Worm (Caenorhabditis elegans): ENCODE data around the gene EEED8.3.

EEED8.3 gene

ce11 chrII:5436833-5437232, 22.8 kb downstream of the EEED8.3 start, which contains the start of gene dct-5:
Gene dct-5, minus strand, starts transcription at chrII:5436933.
- TF ChIP-seq nhr-25 (tag; optimal IDR thresholded peaks at IDR 0.05) (peak; percentile 29), lin-15B (tag; optimal IDR thresholded peaks at IDR 0.05) (no peak), jun-1 (tag; optimal IDR thresholded peaks at IDR 0.05) (no peak)

- no peak for TF ChIP-seq nhr-11 (tag; optimal IDR thresholded peaks at IDR 0.05)
- no peak for TF ChIP-seq unc-39 (tag; optimal IDR thresholded peaks at IDR 0.05)
- no peak for TF ChIP-seq unc-62 (GFP tag; optimal IDR thresholded peaks at IDR 0.05)
- TF ChIP-seq tbx-2 (tag; optimal IDR thresholded peaks at IDR 0.05) = no peak
- TF ChIP-seq pqm-1 (tag; optimal IDR thresholded peaks at IDR 0.05) = no peak
- no peak for TF ChIP-seq ceh-28 (tag; optimal IDR thresholded peaks at IDR 0.05)
- TF ChIP-seq snpc-4 (tag; optimal IDR thresholded peaks at IDR 0.05) = no peak
- TF ChIP-seq lin-15B (tag; optimal IDR thresholded peaks at IDR 0.05) = no peak
- no peak for TF ChIP-seq nhr-237 (tag; optimal IDR thresholded peaks at IDR 0.05)
- TF ChIP-seq jun-1 (tag; optimal IDR thresholded peaks at IDR 0.05) = no peak
- no peak for TF ChIP-seq mdl-1 (tag; optimal IDR thresholded peaks at IDR 0.05)
- no peak for TF ChIP-seq ceh-9 (tag; optimal IDR thresholded peaks at IDR 0.05)
- TF ChIP-seq elt-1 (tag; optimal IDR thresholded peaks at IDR 0.05) = no peak
- no peak for TF ChIP-seq nhr-12 (tag; optimal IDR thresholded peaks at IDR 0.05)
- no peak for TF ChIP-seq daf-12 (tag; optimal IDR thresholded peaks at IDR 0.05)
- no peak for TF ChIP-seq hmg-11 (tag; optimal IDR thresholded peaks at IDR 0.05)
Observed at ce11 chrII:5437586-5437985, 23.5 kb downstream of the EEED8.3 start, which contains the start of gene F07F6.1. Gene F07F6.1, plus strand, starts transcription at chrII:5437886.

- TF ChIP-seq eor-1 (tag; optimal IDR thresholded peaks at IDR 0.05) (no peak), zag-1 (tag; optimal IDR thresholded peaks at IDR 0.05) (no peak), daf-12 (tag; optimal IDR thresholded peaks at IDR 0.05) (no peak)
Observed at ce11 chrII:5446506-5446905, 32.4 kb downstream of the EEED8.3 start, which contains the start of gene nmr-1. Gene nmr-1, minus strand, starts transcription at chrII:5446606.

- TF ChIP-seq elt-3 (tag; optimal IDR thresholded peaks at IDR 0.05) (no peak), nhr-67 (tag; optimal IDR thresholded peaks at IDR 0.05) (no peak)
Observed at ce11 chrII:5447381-5447780, 33.3 kb downstream of the EEED8.3 start, which contains the start of gene cex-1. Gene cex-1, plus strand, starts transcription at chrII:5447681.

- TF ChIP-seq egl-5 (tag; optimal IDR thresholded peaks at IDR 0.05) (peak; percentile 84), ztf-11 (tag; optimal IDR thresholded peaks at IDR 0.05) (no peak)
Observed at ce11 chrII:5449219-5449618, 35.1 kb downstream of the EEED8.3 start.

ce11 chrII:5449620-5450019, 35.5 kb downstream of the EEED8.3 start:
- TF ChIP-seq nhr-25 (tag; optimal IDR thresholded peaks at IDR 0.05) (peak; percentile 18), nhr-11 (tag; optimal IDR thresholded peaks at IDR 0.05) (no peak)

ce11 chrII:5451278-5451677, 37.2 kb downstream of the EEED8.3 start:
- TF ChIP-seq ztf-4 (tag; optimal IDR thresholded peaks at IDR 0.05) = no peak
- no peak for TF ChIP-seq ceh-16 (tag; optimal IDR thresholded peaks at IDR 0.05)
- no peak for TF ChIP-seq daf-12 (tag; optimal IDR thresholded peaks at IDR 0.05)
- no peak for TF ChIP-seq zag-1 (tag; optimal IDR thresholded peaks at IDR 0.05)
- TF ChIP-seq unc-62 (GFP tag; optimal IDR thresholded peaks at IDR 0.05) = no peak
- no peak for TF ChIP-seq eor-1 (tag; optimal IDR thresholded peaks at IDR 0.05)
- TF ChIP-seq mdl-1 (tag; optimal IDR thresholded peaks at IDR 0.05) = no peak
- no peak for TF ChIP-seq snpc-4 (tag; optimal IDR thresholded peaks at IDR 0.05)
- TF ChIP-seq nhr-28 (tag; optimal IDR thresholded peaks at IDR 0.05) = no peak
- no peak for TF ChIP-seq ceh-82 (tag; optimal IDR thresholded peaks at IDR 0.05)
- TF ChIP-seq elt-1 (tag; optimal IDR thresholded peaks at IDR 0.05) = no peak
- no peak for TF ChIP-seq hmg-11 (tag; optimal IDR thresholded peaks at IDR 0.05)
- TF ChIP-seq ceh-28 (tag; optimal IDR thresholded peaks at IDR 0.05) = no peak
- TF ChIP-seq fkh-10 (GFP tag; optimal IDR thresholded peaks at IDR 0.05) = no peak
- no peak for TF ChIP-seq tbx-2 (tag; optimal IDR thresholded peaks at IDR 0.05)

ce11 chrII:5453547-5453946, 39.5 kb downstream of the EEED8.3 start, which contains the start of gene dhs-5:
Gene dhs-5, plus strand, starts transcription at chrII:5453847.
- no peak for TF ChIP-seq ZK546.5 (tag; optimal IDR thresholded peaks at IDR 0.05)
- no peak for TF ChIP-seq jun-1 (tag; optimal IDR thresholded peaks at IDR 0.05)
- TF ChIP-seq nhr-23 (tag; optimal IDR thresholded peaks at IDR 0.05) = peak; percentile 1

Measured in whole organism, L3 larva.